Worm (Caenorhabditis elegans) whole organism, dauer: ENCODE measurements around the gene srsx-12.

Experiments used
- unc-62 ChIP-seq: sonication (generic microtip); optimal IDR thresholded peaks from 2 replicates; lab custom pipeline; 2017; ENCODE audit warnings: missing biosample characterization, missing genetic modification reagents, missing genetic modification characterization

Gene srsx-12

DNA sequence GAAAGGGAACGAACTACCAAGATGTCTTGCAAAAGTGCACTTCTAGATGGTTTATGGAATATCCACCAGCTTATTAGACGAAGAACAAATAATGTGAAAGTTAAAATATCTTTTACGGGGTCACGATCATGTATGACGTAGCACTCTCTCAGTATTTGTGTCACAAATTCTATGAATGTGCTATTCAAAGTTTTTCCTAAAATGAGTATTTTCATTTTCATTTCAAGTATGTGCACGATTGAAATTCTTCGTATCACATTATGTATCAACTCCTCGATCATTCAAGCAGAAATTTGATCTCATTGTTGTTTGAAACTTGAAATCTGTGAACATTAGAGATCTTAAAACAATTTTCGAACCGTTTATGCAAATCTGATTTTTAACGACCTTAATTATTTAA, 3.2 kb downstream of the srsx-12 start:
- no peak for TF ChIP-seq unc-62

- TF ChIP-seq unc-62 = no peak
Observed at ce11 chrV:4975140-4975539, 5.6 kb downstream of the srsx-12 start, which contains the start of gene F26G5.1. Gene F26G5.1 (plus strand): TSS chrV:4975478.

DNA sequence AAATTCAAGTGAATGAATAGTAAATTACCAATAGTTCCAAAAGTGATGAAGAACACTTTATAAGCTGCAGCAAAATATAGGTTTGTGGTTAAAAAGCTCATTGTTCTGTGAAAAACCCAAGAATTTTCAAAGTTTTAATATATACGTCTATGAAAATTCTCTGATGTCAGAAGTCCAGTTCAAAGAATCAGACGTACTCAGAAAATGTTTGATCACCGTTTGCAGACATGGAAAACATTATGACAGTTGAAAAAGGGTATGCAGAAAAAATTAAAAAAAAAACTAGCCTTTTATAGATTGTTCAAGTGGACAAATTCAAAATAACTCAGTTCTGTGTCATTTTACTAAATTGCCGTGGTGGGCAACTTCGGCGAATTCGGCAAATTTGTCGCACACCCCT, 6.1 kb downstream of the srsx-12 start, which contains the start of gene srsx-10:
Gene srsx-10, minus strand, starts transcription at position 101 of the 400 bp plus-strand sequence.
- no peak for TF ChIP-seq unc-62

DNA sequence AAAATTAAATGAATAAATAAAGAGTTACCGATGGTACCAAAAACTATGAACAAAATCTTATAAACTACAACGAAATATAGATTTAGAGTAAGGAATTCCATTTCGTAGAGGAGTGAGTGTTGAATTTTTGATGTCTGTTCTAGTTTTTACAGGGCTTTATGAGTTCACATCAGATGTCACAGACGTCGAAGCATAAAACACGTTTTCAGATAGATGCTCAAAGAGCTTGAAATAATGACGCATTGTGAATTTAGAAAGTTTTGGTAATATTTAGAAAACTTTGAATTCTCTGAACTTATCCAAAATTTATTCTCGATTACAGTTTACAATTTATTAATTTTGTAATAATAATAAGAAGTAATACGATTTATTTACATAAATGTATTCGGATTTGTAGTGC, 7.8 kb downstream of the srsx-12 start, which contains the start of gene srsx-9:
Gene srsx-9, minus strand, starts transcription at position 101 of the 400 bp plus-strand sequence.
- no peak for TF ChIP-seq unc-62

- no peak for TF ChIP-seq unc-62
Observed at ce11 chrV:4969503-4969902, 11.3 kb downstream of the srsx-12 start.

- no peak for TF ChIP-seq unc-62
Observed at ce11 chrV:4968775-4969174, 12.0 kb downstream of the srsx-12 start.

DNA sequence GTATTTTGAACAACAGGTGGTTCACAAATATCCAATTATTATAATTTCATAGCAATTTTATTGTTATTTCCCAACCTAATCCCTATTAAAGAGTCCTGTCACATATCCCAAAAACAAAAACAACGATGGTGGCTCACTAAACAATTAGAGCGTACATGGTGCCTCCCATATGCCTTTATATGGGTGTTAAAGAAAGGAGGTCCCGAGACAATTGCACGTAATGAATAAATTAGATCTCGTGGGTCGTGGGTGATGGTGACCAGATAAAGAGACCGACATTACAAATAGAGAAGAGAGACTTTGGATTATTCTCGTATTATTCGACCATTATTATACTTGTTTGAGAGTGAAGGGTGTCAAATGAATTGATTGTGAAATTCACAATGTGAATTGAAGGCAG, 13.5 kb downstream of the srsx-12 start:
- TF ChIP-seq unc-62 = no peak

DNA sequence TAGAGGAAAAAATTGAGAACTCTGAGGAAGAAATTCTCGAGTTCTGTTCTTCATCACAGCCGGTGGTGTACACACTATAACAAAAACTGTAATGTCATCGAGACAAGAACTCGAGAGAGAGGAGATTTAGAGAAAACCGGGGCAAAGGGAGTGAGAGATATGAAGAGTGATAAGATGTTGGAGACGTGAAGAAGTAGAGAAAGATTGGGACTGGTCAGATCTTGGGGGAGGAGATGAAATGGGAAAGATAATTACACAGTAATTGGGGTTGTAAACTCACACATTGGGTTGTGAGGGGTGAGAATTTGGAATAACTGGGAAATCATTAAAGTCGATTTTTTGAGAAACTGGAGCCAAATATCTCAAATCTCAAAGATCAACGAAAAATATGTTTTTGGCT, 15.0 kb downstream of the srsx-12 start:
- no peak for TF ChIP-seq unc-62

- no peak for TF ChIP-seq unc-62
Observed at ce11 chrV:4964671-4965420, 15.9 kb downstream of the srsx-12 start.

- no peak for TF ChIP-seq unc-62
Observed at ce11 chrV:4964020-4964635, 16.6 kb downstream of the srsx-12 start.

- no peak for TF ChIP-seq unc-62
Observed at ce11 chrV:4963606-4964005, 17.2 kb downstream of the srsx-12 start.

DNA sequence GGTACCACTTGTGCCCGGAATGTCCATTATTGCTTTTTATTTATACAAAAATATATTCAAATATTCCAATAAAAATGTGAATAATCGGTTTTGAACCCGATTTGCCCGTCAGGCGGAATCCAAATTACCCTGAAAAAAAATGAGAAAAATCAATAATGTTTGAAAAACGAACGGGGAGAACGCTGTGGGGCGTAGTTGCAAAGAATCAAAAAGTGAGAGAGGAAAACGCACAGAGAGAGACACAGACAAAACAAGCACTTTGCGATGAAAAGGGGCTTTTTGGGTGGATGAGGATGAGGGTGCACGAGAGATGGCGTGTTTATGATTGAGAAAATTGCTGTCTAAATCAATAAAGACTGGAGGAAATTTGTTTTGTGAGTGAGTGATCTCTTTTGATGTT, 17.8 kb downstream of the srsx-12 start, which contains the start of gene tam-1:
Gene tam-1, minus strand, starts transcription at position 135 of the 400 bp plus-strand sequence.
- no peak for TF ChIP-seq unc-62

DNA sequence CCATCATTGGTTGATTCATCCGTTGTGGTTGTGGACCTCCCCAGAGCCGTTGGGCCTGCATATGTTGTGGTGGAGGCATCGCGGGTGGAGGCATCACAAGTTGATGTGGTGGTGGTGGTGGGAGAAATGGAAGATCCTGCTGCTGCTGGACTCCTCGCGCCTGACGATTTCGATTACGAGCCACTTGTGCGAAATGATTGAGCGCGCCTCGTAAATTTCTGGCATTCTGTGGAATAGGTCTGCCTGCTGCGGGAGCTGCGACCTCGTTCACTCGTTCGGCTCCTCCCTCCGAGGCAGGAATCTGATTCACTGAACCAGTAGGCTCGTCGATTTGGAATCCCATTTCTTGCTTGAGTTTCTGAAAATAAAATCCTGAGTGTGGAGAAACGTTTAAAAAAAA, 20.1 kb downstream of the srsx-12 start:
- TF ChIP-seq unc-62 = no peak

DNA sequence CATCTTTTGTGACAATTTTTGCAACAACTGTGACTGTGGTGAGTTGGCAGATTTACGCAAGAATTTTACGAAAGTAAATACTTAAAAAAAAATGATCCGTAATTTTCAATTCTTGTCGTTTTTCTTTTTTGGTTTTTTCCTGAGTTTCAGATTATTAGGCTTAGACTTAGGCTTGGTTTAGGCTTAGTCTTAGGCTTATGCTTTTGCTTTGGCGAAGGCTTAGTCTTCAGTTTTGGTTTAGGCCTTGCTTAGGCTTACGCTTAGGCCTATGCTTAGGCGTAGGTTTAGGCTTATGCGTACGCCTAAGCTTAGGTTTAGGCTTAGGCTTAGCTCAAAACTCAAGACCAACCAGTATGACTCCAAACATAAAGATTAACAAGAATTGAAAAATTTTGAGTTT, 23.2 kb downstream of the srsx-12 start:
- TF ChIP-seq unc-62 = no peak

- TF ChIP-seq unc-62 = no peak
Observed at ce11 chrV:4956529-4956928, 24.2 kb downstream of the srsx-12 start, which contains the start of gene str-208. Gene str-208 (plus strand): TSS chrV:4956829.

DNA sequence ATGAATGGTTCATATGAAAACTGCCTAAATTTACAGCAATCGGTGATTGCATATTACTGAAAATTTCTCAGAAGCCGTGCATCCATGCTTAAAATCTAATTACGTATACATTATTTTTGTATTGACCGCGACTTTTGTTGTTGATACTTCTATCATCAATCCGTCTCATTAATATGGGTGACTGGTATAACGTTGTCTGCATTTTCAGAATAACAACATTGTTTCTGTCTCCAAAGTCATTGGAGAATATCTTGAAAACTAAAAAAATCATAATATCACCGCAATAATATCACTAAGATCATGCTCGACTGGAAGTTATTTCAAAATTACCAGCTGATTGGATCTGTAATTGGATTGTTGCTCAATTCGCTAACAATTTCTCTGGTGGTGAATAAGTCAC, 29.3 kb downstream of the srsx-12 start, which contains the start of gene str-207:
Gene str-207, plus strand, starts transcription at position 301 of the 400 bp plus-strand sequence.
- TF ChIP-seq unc-62 = no peak

- no peak for TF ChIP-seq unc-62
Observed at ce11 chrV:4948635-4949034, 32.1 kb downstream of the srsx-12 start, which contains the start of gene str-209. Gene str-209 (plus strand): TSS chrV:4948935.

ce11 chrV:4944219-4944618, 36.6 kb downstream of the srsx-12 start, which contains the start of gene str-211:
Gene str-211 (minus strand): TSS chrV:4944319.
- TF ChIP-seq unc-62 = no peak
